Fruit fly (Drosophila melanogaster): ENCODE measurements around the gene stas.
A peak's percentile ranks its signal among the peaks of the same experiment; 100 is the strongest.

DNA sequence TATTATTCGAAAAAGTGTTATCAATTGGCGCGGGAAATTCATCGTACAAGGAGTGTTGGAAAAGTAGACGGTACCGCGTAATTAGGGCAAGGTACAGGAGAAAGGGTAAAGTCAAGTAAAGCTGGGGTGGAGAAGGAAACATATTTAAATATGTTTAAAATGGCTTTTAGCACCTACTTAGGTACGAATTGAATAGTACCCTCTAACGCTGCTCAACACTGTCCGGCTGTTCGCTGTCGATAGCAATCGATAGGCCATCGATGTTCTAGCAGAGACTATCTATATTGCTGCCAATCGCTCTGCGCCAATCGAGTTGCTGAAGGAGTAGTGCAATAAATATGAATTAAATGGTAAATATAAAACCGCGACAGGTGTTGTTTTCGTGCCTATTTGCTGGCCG is 28.4 kb downstream of the stas start, which contains the start of gene X11L:
- TF ChIP-seq psq (GFP tag; optimal IDR thresholded peaks at IDR 0.05) = peak; percentile 72
- TF ChIP-seq Hr78 (GFP tag; optimal IDR thresholded peaks at IDR 0.05) = no peak
- TF ChIP-seq h (GFP tag; optimal IDR thresholded peaks at IDR 0.05) = peak; percentile 89
- TF ChIP-seq lola (GFP tag; optimal IDR thresholded peaks at IDR 0.05) = no peak
- TF ChIP-seq pan (optimal IDR thresholded peaks at IDR 0.05) = no peak
- TF ChIP-seq OdsH (GFP tag; optimal IDR thresholded peaks at IDR 0.05) = peak; percentile 83
- TF ChIP-seq Hnf4 (GFP tag; optimal IDR thresholded peaks at IDR 0.05) = peak; percentile 91
